Fruit fly (Drosophila melanogaster) whole organism, wandering third instar larva: ENCODE data around the gene OXA1L.

ENCODE experiments used
- dl ChIP-seq, 2 experiments: fragments of 175-275, 200-275 bp in 1 of 2; fragments of 200-275 bp in 1 of 2; sonication (Bioruptor generic); optimal IDR thresholded peaks; lab custom pipeline; 2018; ENCODE audit warnings: mild to moderate bottlenecking in 2 of 2, missing biosample characterization in 2 of 2, missing genetic modification characterization in 2 of 2, moderate library complexity in 2 of 2; ENCODE audit not compliant: partially characterized antibody in 2 of 2, insufficient read depth in 1 of 2
- ey ChIP-seq: fragments of 200-800 bp; sonication (Bioruptor generic); optimal IDR thresholded peaks from 2 replicates; lab custom pipeline; 2016; ENCODE audit warnings: missing biosample characterization, missing genetic modification characterization
- fru ChIP-seq: fragments of 200-800 bp; sonication (Bioruptor generic); optimal IDR thresholded peaks from 3 replicates; lab custom pipeline; 2016; ENCODE audit warnings: missing biosample characterization, mild to moderate bottlenecking, missing genetic modification characterization
- jim ChIP-seq: fragments of 175-275, 200-325 bp; sonication (Bioruptor generic); optimal IDR thresholded peaks from 2 replicates; lab custom pipeline; 2016; ENCODE audit warnings: missing biosample characterization, mild to moderate bottlenecking, missing genetic modification characterization
- rgr ChIP-seq: fragments of 200-800 bp; sonication (Bioruptor generic); optimal IDR thresholded peaks from 3 replicates; lab custom pipeline; 2016; ENCODE audit warnings: missing biosample characterization, mild to moderate bottlenecking, missing genetic modification characterization
- tai ChIP-seq: sonication (Bioruptor generic); optimal IDR thresholded peaks from 2 replicates; lab custom pipeline; 2016; ENCODE audit warnings: missing biosample characterization, missing genetic modification characterization
- usp ChIP-seq: fragments of >200 bp; optimal IDR thresholded peaks from 2 replicates; lab custom pipeline; 2017; ENCODE audit warnings: missing biosample characterization, missing genetic modification characterization

DNA sequence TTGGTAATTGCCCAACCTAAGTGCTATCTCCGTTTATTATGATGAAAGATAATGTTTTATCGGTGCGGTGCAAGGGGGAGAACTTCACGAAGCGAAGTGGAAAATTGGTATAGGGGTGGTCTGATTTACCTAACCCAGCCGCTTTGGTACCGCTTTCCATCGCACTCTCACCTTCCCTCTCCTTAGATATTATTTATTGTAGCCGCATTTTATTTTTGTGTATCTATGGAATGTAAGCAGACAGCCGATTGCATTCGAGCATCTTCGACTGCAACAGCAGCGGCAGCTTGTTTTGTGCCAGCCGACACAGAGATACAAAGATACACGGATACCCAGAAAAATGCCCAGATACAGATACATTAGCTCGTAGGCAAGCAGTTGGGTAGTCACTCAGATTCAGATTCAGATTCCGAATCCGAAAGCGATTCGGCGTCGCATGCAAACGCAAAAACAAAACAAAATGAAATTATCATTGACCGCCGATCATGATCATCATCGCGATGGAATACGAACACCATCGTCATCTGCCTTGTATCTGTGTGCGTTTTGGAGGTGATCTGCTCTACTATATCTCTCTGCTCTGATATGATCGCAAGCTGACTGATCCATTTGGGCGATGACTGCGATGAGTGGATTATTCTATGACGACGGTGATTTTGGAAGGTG lies 37.4 kb downstream of the OXA1L start:
- no peak for TF ChIP-seq ey (GFP tag; lab: Kevin White, UChicago)
- no peak for TF ChIP-seq dl (GFP tag; optimal IDR thresholded peaks at IDR 0.05; lab: Kevin White, UChicago; ENCODE audit: insufficient read depth in 1 of 2, partially characterized antibody in 2 of 2)
- no peak for TF ChIP-seq tai
- no peak for TF ChIP-seq usp (GFP tag; lab: Kevin White, UChicago)
- TF ChIP-seq jim (GFP tag; lab: Kevin White, UChicago): no peak
- no peak for TF ChIP-seq fru
- TF ChIP-seq rgr (GFP tag; lab: Kevin White, UChicago): no peak
